Fruit fly (Drosophila melanogaster): ENCODE data around the gene CG11842.

Gene CG11842

dm6 chr3R:29052380-29052779 lies at the start of gene CG11842:
CG11842 (plus strand) TSS chr3R:29052680.
- TF ChIP-seq Sin3A (optimal IDR thresholded peaks at IDR 0.05): no peak
- TF ChIP-seq psq (optimal IDR thresholded peaks at IDR 0.05): no peak
- TF ChIP-seq insv (optimal IDR thresholded peaks at IDR 0.05): no peak
- no peak for TF ChIP-seq h (optimal IDR thresholded peaks at IDR 0.05)
- TF ChIP-seq ttk (optimal IDR thresholded peaks at IDR 0.05): no peak
- no peak for TF ChIP-seq Myc (optimal IDR thresholded peaks at IDR 0.05)

dm6 chr3R:29004884-29005621 lies 47.4 kb upstream of the CG11842 start:
- TF ChIP-seq ttk (optimal IDR thresholded peaks at IDR 0.05) (no peak), h (optimal IDR thresholded peaks at IDR 0.05) (no peak), Sin3A (optimal IDR thresholded peaks at IDR 0.05) (no peak), insv (optimal IDR thresholded peaks at IDR 0.05) (no peak), Myc (optimal IDR thresholded peaks at IDR 0.05) (no peak)

DNA sequence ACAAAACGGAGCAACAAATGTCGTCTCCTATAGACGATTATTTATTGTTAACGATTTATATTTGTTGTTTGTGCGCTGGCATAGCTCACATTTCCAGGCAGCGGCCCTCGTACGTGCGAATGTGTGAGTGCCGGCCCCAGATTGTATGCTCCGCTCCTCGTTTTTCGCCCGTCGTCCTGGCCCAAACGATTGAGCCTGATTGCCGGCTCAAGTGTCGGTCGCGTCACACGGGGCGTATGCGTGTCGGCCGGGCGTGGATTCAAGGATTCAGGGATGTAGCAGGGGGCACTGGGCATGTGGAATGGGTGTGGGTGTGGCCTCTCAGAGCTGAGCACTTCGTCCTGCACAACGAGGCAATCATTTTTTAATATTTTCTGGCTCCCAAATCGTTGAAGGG lies 46.9 kb upstream of the CG11842 start:
- no peak for TF ChIP-seq ttk (optimal IDR thresholded peaks at IDR 0.05)
- TF ChIP-seq Sin3A (optimal IDR thresholded peaks at IDR 0.05): no peak
- TF ChIP-seq psq (optimal IDR thresholded peaks at IDR 0.05): no peak
- TF ChIP-seq Myc (optimal IDR thresholded peaks at IDR 0.05): no peak
- no peak for TF ChIP-seq insv (optimal IDR thresholded peaks at IDR 0.05)
- TF ChIP-seq h (optimal IDR thresholded peaks at IDR 0.05): no peak

dm6 chr3R:29011144-29011543 lies 41.3 kb upstream of the CG11842 start:
- TF ChIP-seq psq (optimal IDR thresholded peaks at IDR 0.05) (no peak), Sin3A (optimal IDR thresholded peaks at IDR 0.05) (no peak), h (optimal IDR thresholded peaks at IDR 0.05) (no peak), ttk (optimal IDR thresholded peaks at IDR 0.05) (no peak), Myc (optimal IDR thresholded peaks at IDR 0.05) (no peak), insv (optimal IDR thresholded peaks at IDR 0.05) (no peak)

DNA sequence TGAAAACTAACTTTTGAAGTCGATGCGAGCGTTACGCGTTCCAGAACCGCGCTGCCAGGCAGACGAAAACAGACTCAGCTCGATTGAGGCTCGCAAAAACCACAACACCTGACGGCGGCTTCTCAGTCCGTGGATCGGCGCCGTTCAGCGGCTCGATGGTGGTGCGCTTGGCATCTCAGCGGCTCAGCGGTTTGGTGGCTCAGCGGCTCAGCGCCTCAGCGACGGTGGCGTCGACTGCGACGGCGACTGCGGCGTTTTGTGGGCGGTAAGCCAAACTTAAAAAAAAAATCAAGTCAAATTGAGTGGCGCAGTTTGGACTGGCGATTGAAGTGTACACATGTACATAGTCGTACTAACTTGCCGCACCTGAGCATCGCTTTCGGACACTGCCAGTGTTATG lies 32.1 kb upstream of the CG11842 start, which contains the start of gene wat:
Gene wat, minus strand, starts transcription at position 41 of the 400 bp plus-strand sequence.
- TF ChIP-seq Myc (optimal IDR thresholded peaks at IDR 0.05): no peak
- TF ChIP-seq insv (optimal IDR thresholded peaks at IDR 0.05): no peak
- TF ChIP-seq h (optimal IDR thresholded peaks at IDR 0.05): no peak
- TF ChIP-seq psq (optimal IDR thresholded peaks at IDR 0.05): no peak
- no peak for TF ChIP-seq ttk (optimal IDR thresholded peaks at IDR 0.05)
- no peak for TF ChIP-seq Sin3A (optimal IDR thresholded peaks at IDR 0.05)

dm6 chr3R:29024671-29025070 lies 27.8 kb upstream of the CG11842 start, which contains the start of gene CG14518:
CG14518 (plus strand) TSS chr3R:29024971.
- TF ChIP-seq psq (optimal IDR thresholded peaks at IDR 0.05) (no peak), h (optimal IDR thresholded peaks at IDR 0.05) (no peak), ttk (optimal IDR thresholded peaks at IDR 0.05) (no peak)

- TF ChIP-seq Sin3A (optimal IDR thresholded peaks at IDR 0.05) (no peak), insv (optimal IDR thresholded peaks at IDR 0.05) (no peak), h (optimal IDR thresholded peaks at IDR 0.05) (no peak), psq (optimal IDR thresholded peaks at IDR 0.05) (no peak)
These were observed 25.4 kb upstream of the CG11842 start, which contains the start of the genes eIF4E6 and CG1951 for dm6 chr3R:29027122-29027521. eIF4E6 (minus strand) TSS chr3R:29027174. CG1951 (plus strand) TSS chr3R:29027236.

dm6 chr3R:29032542-29032941 lies 19.9 kb upstream of the CG11842 start, which contains the start of gene Ssl2:
Ssl2 (minus strand) TSS chr3R:29032642.
- TF ChIP-seq h (optimal IDR thresholded peaks at IDR 0.05): no peak
- TF ChIP-seq ttk (optimal IDR thresholded peaks at IDR 0.05): no peak
- TF ChIP-seq Sin3A (optimal IDR thresholded peaks at IDR 0.05): no peak
- TF ChIP-seq Myc (optimal IDR thresholded peaks at IDR 0.05): no peak
- no peak for TF ChIP-seq psq (optimal IDR thresholded peaks at IDR 0.05)
- no peak for TF ChIP-seq insv (optimal IDR thresholded peaks at IDR 0.05)

dm6 chr3R:29033909-29034629 lies 18.4 kb upstream of the CG11842 start, which contains the start of the genes beta4GalNAcTB and Cpsf100:
beta4GalNAcTB (minus strand) TSS chr3R:29034008.
Cpsf100 (plus strand) TSS chr3R:29034573.
- TF ChIP-seq h (optimal IDR thresholded peaks at IDR 0.05) (no peak), ttk (optimal IDR thresholded peaks at IDR 0.05) (no peak), psq (optimal IDR thresholded peaks at IDR 0.05) (no peak), insv (optimal IDR thresholded peaks at IDR 0.05) (no peak)

- peak; percentile 69 for TF ChIP-seq insv (optimal IDR thresholded peaks at IDR 0.05)
- TF ChIP-seq psq (optimal IDR thresholded peaks at IDR 0.05): no peak
- TF ChIP-seq Myc (optimal IDR thresholded peaks at IDR 0.05): no peak
- TF ChIP-seq ttk (optimal IDR thresholded peaks at IDR 0.05): no peak
- TF ChIP-seq Sin3A (optimal IDR thresholded peaks at IDR 0.05): no peak
- no peak for TF ChIP-seq h (optimal IDR thresholded peaks at IDR 0.05)
These were observed 13.4 kb upstream of the CG11842 start, which contains the start of the genes Slu7 and Pkc98E for dm6 chr3R:29038960-29039581. Slu7 (minus strand) TSS chr3R:29039071. Pkc98E (plus strand) TSS chr3R:29039156.

- TF ChIP-seq psq (optimal IDR thresholded peaks at IDR 0.05) (no peak), h (optimal IDR thresholded peaks at IDR 0.05) (no peak), ttk (optimal IDR thresholded peaks at IDR 0.05) (no peak), Myc (optimal IDR thresholded peaks at IDR 0.05) (no peak), insv (optimal IDR thresholded peaks at IDR 0.05) (no peak), Sin3A (optimal IDR thresholded peaks at IDR 0.05) (no peak)
These were observed 12.6 kb upstream of the CG11842 start for dm6 chr3R:29039704-29040430.

All from Kc167 (cell line).